Worm (Caenorhabditis elegans) whole organism, L3 larva: Measurements from ENCODE around the gene M01F1.9.

Source experiments
- ama-1 ChIP-seq: fragments of 150-350 bp; optimal IDR thresholded peaks from 2 replicates; lab custom pipeline; 2018
- ceh-82 ChIP-seq: fragments of 150-350 bp; optimal IDR thresholded peaks from 2 replicates; lab custom pipeline; 2014; ENCODE audit warnings: missing biosample characterization, missing genetic modification characterization
- ceh-9 ChIP-seq: sonication (generic microtip); optimal IDR thresholded peaks from 2 replicates; lab custom pipeline; 2018; ENCODE audit warnings: missing biosample characterization, missing genetic modification characterization
- daf-12 ChIP-seq: fragments of 150-350 bp; optimal IDR thresholded peaks from 2 replicates; lab custom pipeline; 2014; ENCODE audit warnings: missing biosample characterization, missing genetic modification reagents, missing genetic modification characterization
- egl-27 ChIP-seq: sonication (generic microtip); optimal IDR thresholded peaks from 4 replicates; lab custom pipeline; 2017; ENCODE audit warnings: missing biosample characterization, missing genetic modification reagents, missing genetic modification characterization
- egl-5 ChIP-seq: fragments of 150-350 bp; optimal IDR thresholded peaks from 2 replicates; lab custom pipeline; 2017; ENCODE audit warnings: missing biosample characterization, missing genetic modification reagents, missing genetic modification characterization, inconsistent platforms
- elt-1 ChIP-seq: fragments of 150-350 bp; optimal IDR thresholded peaks from 2 replicates; lab custom pipeline; 2014; ENCODE audit warnings: missing biosample characterization, missing genetic modification characterization
- elt-2 ChIP-seq: sonication (generic microtip); optimal IDR thresholded peaks from 2 replicates; lab custom pipeline; 2016; ENCODE audit warnings: missing genetic modification reagents, mild to moderate bottlenecking, missing genetic modification characterization, missing compliant biosample characterization
- elt-3 ChIP-seq, 3 experiments: fragments of 150-350 bp in 1 of 3; sonication (generic microtip) in 2 of 3; optimal IDR thresholded peaks; 2 replicates in 2 of 3; 4 replicates in 1 of 3; lab custom pipeline; 2014 to 2017; ENCODE audit warnings: missing biosample characterization in 3 of 3, missing genetic modification characterization in 3 of 3
- eor-1 ChIP-seq, 2 experiments: fragments of 150-350 bp; optimal IDR thresholded peaks; 2 replicates each; lab custom pipeline; 2014 to 2018; ENCODE audit warnings: missing biosample characterization in 2 of 2, missing genetic modification characterization in 2 of 2
- fkh-10 ChIP-seq: sonication (generic microtip); optimal IDR thresholded peaks from 2 replicates; lab custom pipeline; 2017; ENCODE audit warnings: missing biosample characterization, missing genetic modification reagents, missing genetic modification characterization
- lin-15B ChIP-seq: fragments of 150-350 bp; optimal IDR thresholded peaks from 2 replicates; lab custom pipeline; 2014; ENCODE audit warnings: missing biosample characterization, missing genetic modification characterization
- lsy-12 ChIP-seq: sonication (generic microtip); optimal IDR thresholded peaks from 2 replicates; lab custom pipeline; 2016; ENCODE audit warnings: mild to moderate bottlenecking, missing genetic modification characterization, missing compliant biosample characterization
- mml-1 ChIP-seq: fragments of 150-350 bp; sonication (generic microtip); optimal IDR thresholded peaks from 3 replicates; lab custom pipeline; 2014; ENCODE audit warnings: missing biosample characterization, missing genetic modification characterization
- nfya-1 ChIP-seq: sonication (generic microtip); optimal IDR thresholded peaks from 2 replicates; lab custom pipeline; 2017; ENCODE audit warnings: missing genetic modification characterization, mild to moderate bottlenecking, missing compliant biosample characterization, antibody characterized with exemption, moderate library complexity; ENCODE audit not compliant: insufficient read depth
- nhr-11 ChIP-seq: fragments of 150-350 bp; optimal IDR thresholded peaks from 2 replicates; lab custom pipeline; 2014; ENCODE audit warnings: missing biosample characterization, missing genetic modification characterization
- nhr-12 ChIP-seq: fragments of 150-350 bp; optimal IDR thresholded peaks from 2 replicates; lab custom pipeline; 2014; ENCODE audit warnings: missing biosample characterization, missing genetic modification characterization
- nhr-23 ChIP-seq: fragments of 150-350 bp; optimal IDR thresholded peaks from 2 replicates; lab custom pipeline; 2014; ENCODE audit warnings: missing biosample characterization, missing genetic modification reagents, missing genetic modification characterization
- nhr-237 ChIP-seq: fragments of 150-350 bp; optimal IDR thresholded peaks from 2 replicates; lab custom pipeline; 2014; ENCODE audit warnings: missing biosample characterization, missing genetic modification characterization
- nhr-25 ChIP-seq: sonication (generic microtip); optimal IDR thresholded peaks from 2 replicates; lab custom pipeline; 2017; ENCODE audit warnings: missing biosample characterization, missing genetic modification characterization
- nhr-28 ChIP-seq: fragments of 150-350 bp; optimal IDR thresholded peaks from 2 replicates; lab custom pipeline; 2014; ENCODE audit warnings: missing biosample characterization, missing genetic modification characterization
- nhr-67 ChIP-seq: fragments of 150-350 bp; optimal IDR thresholded peaks from 2 replicates; lab custom pipeline; 2014; ENCODE audit warnings: missing biosample characterization, missing genetic modification characterization
- pha-4 ChIP-seq: fragments of 150-350 bp; optimal IDR thresholded peaks from 2 replicates; lab custom pipeline; 2014; ENCODE audit warnings: missing biosample characterization, missing genetic modification reagents, missing genetic modification characterization
- sea-2 ChIP-seq: fragments of 150-350 bp; sonication (generic microtip); optimal IDR thresholded peaks from 4 replicates; lab custom pipeline; 2014; ENCODE audit warnings: missing biosample characterization, missing genetic modification reagents, missing genetic modification characterization
- skn-1 ChIP-seq: fragments of 150-350 bp; optimal IDR thresholded peaks from 2 replicates; lab custom pipeline; 2014; ENCODE audit warnings: missing biosample characterization, missing genetic modification characterization
- snpc-4 ChIP-seq: fragments of 150-350 bp; optimal IDR thresholded peaks from 2 replicates; lab custom pipeline; 2014; ENCODE audit warnings: missing biosample characterization, missing genetic modification characterization
- tbx-2 ChIP-seq: sonication (generic microtip); optimal IDR thresholded peaks from 2 replicates; lab custom pipeline; 2016; ENCODE audit warnings: mild to moderate bottlenecking, missing genetic modification characterization, missing compliant biosample characterization
- unc-62 ChIP-seq: fragments of 150-350 bp; sonication (generic microtip); optimal IDR thresholded peaks from 4 replicates; lab custom pipeline; 2014; ENCODE audit warnings: missing biosample characterization, missing genetic modification reagents, missing genetic modification characterization
- zag-1 ChIP-seq: fragments of 150-350 bp; optimal IDR thresholded peaks from 2 replicates; lab custom pipeline; 2014; ENCODE audit warnings: missing biosample characterization, missing genetic modification characterization
- ztf-11 ChIP-seq: fragments of 150-350 bp; optimal IDR thresholded peaks from 2 replicates; lab custom pipeline; 2014; ENCODE audit warnings: missing biosample characterization, missing genetic modification characterization

The M01F1.9 gene

DNA sequence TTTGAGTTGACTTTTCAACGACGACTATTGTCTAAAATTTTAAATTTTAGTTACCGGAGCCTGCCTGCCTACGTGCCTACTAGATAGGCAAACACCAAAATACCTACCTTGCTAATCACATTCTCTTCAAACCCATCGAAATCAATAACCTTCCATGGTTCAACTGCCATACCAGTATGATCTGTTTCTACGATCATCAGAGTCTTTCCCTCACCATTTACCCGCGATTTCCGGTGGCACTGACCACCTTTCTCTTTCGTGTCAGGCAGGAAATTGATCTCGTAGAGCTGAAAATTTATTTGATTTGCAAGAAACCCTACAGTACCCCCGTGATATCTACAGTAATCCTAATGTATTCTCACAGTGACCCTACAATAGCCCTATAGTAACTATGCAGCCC, 13.9 kb downstream of the M01F1.9 start:
- TF ChIP-seq eor-1 (tag; optimal IDR thresholded peaks at IDR 0.05; lab: Kevin White, UChicago), result no peak
- no peak for TF ChIP-seq nhr-28 (tag; lab: Kevin White, UChicago)

DNA sequence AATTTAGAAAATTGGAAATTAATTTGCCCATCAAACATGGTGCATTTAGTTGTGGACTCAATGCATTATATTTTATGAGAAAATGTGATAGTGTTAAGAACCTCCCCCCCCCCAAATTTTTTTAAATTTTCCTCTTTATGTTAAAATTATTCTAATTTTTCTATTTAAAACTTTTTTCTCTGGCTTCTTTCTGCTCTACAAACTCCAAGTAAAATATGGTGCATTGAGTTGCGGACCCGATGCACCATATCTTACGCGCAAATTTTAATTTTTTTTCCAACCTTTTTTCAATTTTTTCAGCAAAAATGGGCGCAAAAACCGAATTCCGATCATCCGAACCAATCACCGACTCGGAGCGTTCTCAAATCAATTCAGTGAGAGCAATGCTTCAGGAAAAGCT, 16.6 kb downstream of the M01F1.9 start, which contains the start of gene C34C12.6:
TSS of gene C34C12.6 (plus strand) at position 301 of the 400 bp plus-strand sequence.
- TF ChIP-seq tbx-2 (tag; lab: Kevin White, UChicago) (no peak), unc-62 (GFP tag; lab: Kevin White, UChicago) (no peak), nhr-12 (tag; lab: Kevin White, UChicago) (no peak), elt-1 (no peak), nhr-237 (tag; lab: Kevin White, UChicago) (no peak), lin-15B (tag; lab: Kevin White, UChicago) (no peak), nhr-67 (tag; lab: Kevin White, UChicago) (no peak), ztf-11 (tag; lab: Kevin White, UChicago) (no peak), nhr-25 (no peak), mml-1 (tag; lab: Kevin White, UChicago) (no peak), egl-27 (tag; lab: Kevin White, UChicago) (no peak), snpc-4 (tag; lab: Kevin White, UChicago) (no peak), lsy-12 (no peak), ama-1 (lab: Kevin White, UChicago) (no peak), pha-4 (tag; lab: Kevin White, UChicago) (no peak), nhr-23 (no peak), skn-1 (tag; lab: Kevin White, UChicago) (no peak), elt-3 (tag; optimal IDR thresholded peaks at IDR 0.05; lab: Kevin White, UChicago) (no peak), nhr-11 (tag; lab: Kevin White, UChicago) (no peak), nhr-28 (tag; lab: Kevin White, UChicago) (no peak)

DNA sequence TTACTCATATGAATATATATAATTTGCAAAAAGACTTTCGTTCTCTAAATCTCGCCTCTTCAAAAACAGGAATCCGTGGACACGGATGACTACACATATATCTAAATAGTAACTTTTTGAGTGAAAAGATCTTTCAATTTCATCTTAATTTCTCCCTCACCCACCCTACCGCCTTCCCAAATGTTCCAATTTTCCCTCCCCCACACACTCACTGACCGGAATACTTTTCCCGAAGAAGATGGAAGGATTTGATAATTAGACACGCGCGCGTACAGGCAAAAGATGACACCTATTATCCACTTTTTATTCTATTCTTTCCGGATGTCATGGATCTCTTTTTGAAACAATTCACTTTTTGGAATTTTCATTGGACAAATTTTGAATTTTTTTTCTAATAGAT, 17.9 kb downstream of the M01F1.9 start:
- peak; percentile 51 for TF ChIP-seq nhr-23
- no peak for TF ChIP-seq daf-12 (tag; lab: Kevin White, UChicago)

DNA sequence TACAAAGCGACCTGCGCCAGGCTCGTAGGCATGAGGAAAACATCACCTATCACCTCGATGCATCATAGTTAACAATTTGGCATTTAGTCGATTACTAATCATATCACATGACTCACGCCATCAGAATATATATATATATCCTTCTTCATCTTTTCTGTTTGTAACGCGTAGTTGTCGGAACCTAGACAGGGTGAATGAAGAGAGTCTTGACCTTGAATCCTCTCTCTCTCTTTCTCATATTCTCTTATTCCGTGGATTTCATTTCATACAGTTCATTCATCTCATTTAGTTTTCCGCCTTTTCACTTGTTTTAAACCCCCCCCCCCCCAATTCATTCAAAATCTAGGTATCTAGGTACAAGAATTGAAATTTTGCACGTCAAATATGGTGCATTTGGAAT, 18.6 kb downstream of the M01F1.9 start:
- TF ChIP-seq nhr-25, result peak; percentile 71
- TF ChIP-seq nhr-23, result peak; percentile 34
- TF ChIP-seq fkh-10 (GFP tag; lab: Kevin White, UChicago), result no peak

DNA sequence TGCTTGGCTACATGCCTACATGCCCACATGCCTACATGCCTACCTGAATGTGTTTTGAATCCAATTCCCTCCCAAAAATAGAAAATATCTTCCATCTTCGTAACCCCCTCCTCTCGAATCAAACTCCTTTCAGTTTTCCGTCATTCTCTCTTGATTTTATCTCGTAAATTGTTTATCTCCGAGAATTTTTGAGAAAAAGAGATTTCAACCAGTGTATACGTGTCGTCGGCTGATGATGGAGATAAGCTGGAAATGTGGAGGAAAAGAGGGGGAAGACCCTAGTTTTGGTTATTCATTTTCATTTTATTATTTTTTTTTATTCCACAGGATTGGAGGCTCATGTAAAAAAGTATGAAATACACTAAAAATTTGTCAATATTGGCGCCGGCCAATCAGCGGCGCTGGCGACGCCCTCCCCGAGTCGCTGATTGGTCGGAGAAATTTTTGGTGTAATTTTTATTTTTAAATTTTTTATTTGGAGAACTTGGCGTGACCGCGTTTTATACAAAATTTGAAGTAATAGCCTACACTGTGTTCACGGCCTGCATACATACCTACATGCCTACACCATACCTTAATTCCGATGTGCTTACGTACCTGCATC, 20.0 kb downstream of the M01F1.9 start:
- TF ChIP-seq elt-1 (peak; percentile 86), ceh-9 (no peak), nfya-1 (tag; lab: Kevin White, UChicago) (peak; percentile 80)

DNA sequence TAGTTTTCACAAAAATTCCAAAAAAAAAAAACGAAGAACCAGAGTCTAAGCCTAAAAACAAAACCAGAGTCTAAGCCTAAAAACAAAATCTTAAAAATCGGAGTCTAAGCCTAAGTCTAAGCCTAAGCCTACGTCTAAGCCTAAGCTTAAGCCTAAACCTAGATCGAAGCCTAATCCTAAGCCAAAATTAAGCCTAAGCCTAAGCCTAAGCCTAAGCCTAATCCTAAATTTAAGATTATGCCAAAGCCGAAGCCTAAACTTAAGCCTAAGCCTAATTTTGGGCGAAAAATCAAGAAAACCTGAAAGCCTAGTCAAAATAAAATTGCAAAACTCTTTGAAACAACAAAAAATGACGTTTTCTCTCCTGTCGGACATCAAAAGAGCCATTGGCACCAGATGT, 21.5 kb downstream of the M01F1.9 start:
- TF ChIP-seq ceh-9, result no peak
- TF ChIP-seq ceh-82 (tag; lab: Kevin White, UChicago), result no peak
- TF ChIP-seq lin-15B (tag; lab: Kevin White, UChicago), result no peak
- no peak for TF ChIP-seq nhr-67 (tag; lab: Kevin White, UChicago)
- TF ChIP-seq egl-27 (tag; lab: Kevin White, UChicago), result no peak
- TF ChIP-seq zag-1, result no peak
- TF ChIP-seq ztf-11 (tag; lab: Kevin White, UChicago), result no peak
- no peak for TF ChIP-seq nhr-237 (tag; lab: Kevin White, UChicago)
- TF ChIP-seq nhr-11 (tag; lab: Kevin White, UChicago), result no peak
- no peak for TF ChIP-seq snpc-4 (tag; lab: Kevin White, UChicago)
- TF ChIP-seq egl-5 (tag; lab: Kevin White, UChicago), result no peak
- TF ChIP-seq nhr-23, result no peak
- no peak for TF ChIP-seq sea-2 (GFP tag; lab: Kevin White, UChicago)
- TF ChIP-seq elt-2 (tag; lab: Kevin White, UChicago), result no peak
- TF ChIP-seq, all 47 proteins: peak for 0
